Fruit fly (Drosophila melanogaster): Measurements from ENCODE around the gene CG15482.
A peak's percentile ranks its signal among the peaks of the same experiment; 100 is the strongest.

CG15482 gene

dm6 chr2L:13191894-13192293, 19.7 kb downstream of the CG15482 start, which contains the start of the genes CG16974 and Edem2 (continued):
- TF ChIP-seq zf30C (GFP tag; optimal IDR thresholded peaks at IDR 0.05) = no peak
- TF ChIP-seq Ets97D (GFP tag; optimal IDR thresholded peaks at IDR 0.05) = peak; percentile 56
- TF ChIP-seq btn (GFP tag; optimal IDR thresholded peaks at IDR 0.05) = no peak
- TF ChIP-seq mam (GFP tag; optimal IDR thresholded peaks at IDR 0.05) = peak; percentile 34
- TF ChIP-seq pum (GFP tag; optimal IDR thresholded peaks at IDR 0.05) = no peak
- peak; percentile 91 for TF ChIP-seq CG12391 (tag; optimal IDR thresholded peaks at IDR 0.05)
- peak; percentile 31; the same call in 1 of the 3 replicates for TF ChIP-seq so (GFP tag; IDR thresholded peaks at IDR 0.05)
- TF ChIP-seq ewg (GFP tag; optimal IDR thresholded peaks at IDR 0.05) = peak; percentile 54
- TF ChIP-seq CG5180 (GFP tag; optimal IDR thresholded peaks at IDR 0.05) = no peak
- TF ChIP-seq CG17829 (tag; optimal IDR thresholded peaks at IDR 0.05) = peak; percentile 89
- peak; percentile 63 for TF ChIP-seq ap (GFP tag; IDR thresholded peaks at IDR 0.05)
- peak; percentile 46; the same call in 1 of the 2 replicates for TF ChIP-seq CG8765 (GFP tag; IDR thresholded peaks at IDR 0.05)
- peak; percentile 90 for TF ChIP-seq CG14710 (tag; optimal IDR thresholded peaks at IDR 0.05)
- TF ChIP-seq Sry-β (GFP tag; optimal IDR thresholded peaks at IDR 0.05) = peak; percentile 6
- peak; percentile 69 for TF ChIP-seq stc (GFP tag; IDR thresholded peaks at IDR 0.05)
- TF ChIP-seq eve (GFP tag; optimal IDR thresholded peaks at IDR 0.05) = no peak
- TF ChIP-seq CG9797 (GFP tag; optimal IDR thresholded peaks at IDR 0.05) = peak; percentile 96
- TF ChIP-seq wdn (GFP tag; IDR thresholded peaks at IDR 0.05) = peak; percentile 78
- peak; percentile 79 for TF ChIP-seq ken (GFP tag; IDR thresholded peaks at IDR 0.05)
- peak; percentile 48 for TF ChIP-seq knrl (GFP tag; IDR thresholded peaks at IDR 0.05; ENCODE audit: partially characterized antibody)
- TF ChIP-seq CG34422 (GFP tag; IDR thresholded peaks at IDR 0.05) = peak; percentile 84
- no peak for TF ChIP-seq Lpt (GFP tag; optimal IDR thresholded peaks at IDR 0.05)
- peak; percentile 73; the same call in 1 of the 2 replicates for TF ChIP-seq ranshi (GFP tag; IDR thresholded peaks at IDR 0.05)
- peak; percentile 66 for TF ChIP-seq H2.0 (GFP tag; IDR thresholded peaks at IDR 0.05)
- no peak for TF ChIP-seq prd (optimal IDR thresholded peaks at IDR 0.05)
- peak; percentile 90 for TF ChIP-seq prd (GFP tag; IDR thresholded peaks at IDR 0.05)
- TF ChIP-seq CG10979 (tag; optimal IDR thresholded peaks at IDR 0.05) = peak; percentile 60
- peak; percentile 80 for TF ChIP-seq YL-1 (GFP tag; optimal IDR thresholded peaks at IDR 0.05)
- peak; percentile 71 for TF ChIP-seq CG4404 (GFP tag; IDR thresholded peaks at IDR 0.05)
- peak; percentile 70 for TF ChIP-seq slou (GFP tag; optimal IDR thresholded peaks at IDR 0.05)
- TF ChIP-seq Mrtf (GFP tag; IDR thresholded peaks at IDR 0.05) = peak; percentile 52; the same call in 1 of the 3 replicates
- TF ChIP-seq Ets65A (GFP tag) = peak; percentile 91

- 0 out of 2 replicates have a peak, but pooled peaks have one; percentile 18 for TF ChIP-seq Rfx (GFP tag; IDR thresholded peaks at IDR 0.05)
- TF ChIP-seq CG32767 (GFP tag; IDR thresholded peaks at IDR 0.05) = peak; percentile 34; the same call in 1 of the 2 replicates
- peak; percentile 79 for TF ChIP-seq CG8478 (optimal IDR thresholded peaks at IDR 0.05)
- peak; percentile 90 for TF ChIP-seq cg (GFP tag; optimal IDR thresholded peaks at IDR 0.05)
- TF ChIP-seq zen (tag; optimal IDR thresholded peaks at IDR 0.05) = peak; percentile 42
- TF ChIP-seq Atf3 (GFP tag; optimal IDR thresholded peaks at IDR 0.05) = no peak
- TF ChIP-seq CG15073 (GFP tag; optimal IDR thresholded peaks at IDR 0.05) = no peak
- TF ChIP-seq Pdp1 (GFP tag; optimal IDR thresholded peaks at IDR 0.05) = peak in 1 of 2 experiments; percentile 96
- no peak for TF ChIP-seq psq (GFP tag; optimal IDR thresholded peaks at IDR 0.05)
- no peak for TF ChIP-seq B-H2 (GFP tag; optimal IDR thresholded peaks at IDR 0.05)
- no peak for TF ChIP-seq CG4854 (GFP tag; optimal IDR thresholded peaks at IDR 0.05)
- TF ChIP-seq Elba2 (GFP tag; optimal IDR thresholded peaks at IDR 0.05) = peak; percentile 15
- no peak for TF ChIP-seq gt (GFP tag; IDR thresholded peaks at IDR 0.05)
- peak; percentile 29; the same call in 1 of the 2 replicates for TF ChIP-seq vvl (GFP tag; IDR thresholded peaks at IDR 0.05)
- no peak for TF ChIP-seq unc-4 (GFP tag; IDR thresholded peaks at IDR 0.05; ENCODE audit: partially characterized antibody)
- TF ChIP-seq CG7372 (GFP tag; IDR thresholded peaks at IDR 0.05) = 0 out of 2 replicates have a peak, but pooled peaks have one; percentile 15
- peak; percentile 37 for TF ChIP-seq D (optimal IDR thresholded peaks at IDR 0.05)
- TF ChIP-seq D (GFP tag; optimal IDR thresholded peaks at IDR 0.05) = no peak
- TF ChIP-seq CG34422 (GFP tag; IDR thresholded peaks at IDR 0.05) = 0 out of 3 replicates have a peak, but pooled peaks have one; percentile 45
These were observed 20.4 kb downstream of the CG15482 start for dm6 chr2L:13191052-13191678.

Data from whole organism, embryonic.